Worm (Caenorhabditis elegans): ENCODE measurements around the gene H29C22.1.

DNA sequence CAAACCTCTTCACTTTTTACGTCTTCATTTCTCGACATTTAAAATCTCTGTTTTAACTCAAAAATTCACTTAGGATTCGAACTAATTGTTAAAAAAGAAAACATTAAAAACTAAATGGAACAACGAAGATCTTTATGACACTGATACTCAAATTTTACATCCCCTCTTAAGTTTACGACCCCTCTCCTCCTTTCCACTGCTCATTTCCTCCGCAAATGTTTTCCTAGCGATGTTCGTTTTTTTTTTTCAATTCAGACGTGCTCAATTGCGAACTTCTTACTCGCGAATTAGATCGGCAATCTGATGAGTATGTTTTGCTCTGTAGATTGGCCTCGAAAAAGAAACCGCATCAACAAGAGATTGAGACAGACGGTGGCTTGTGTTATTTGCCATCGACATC lies 8.4 kb downstream of the H29C22.1 start:
- TF ChIP-seq W03F9.2 (tag; optimal IDR thresholded peaks at IDR 0.05) (no peak), him-1 (tag; optimal IDR thresholded peaks at IDR 0.05) (no peak)

Data from whole organism, L4/young adult.